Fruit fly (Drosophila melanogaster): ENCODE measurements around the gene CG42233.

dm6 chr3R:31765145-31765544, 39.9 kb downstream of the CG42233 start:
- TF ChIP-seq Hey (tag; optimal IDR thresholded peaks at IDR 0.05) (no peak), CG17328 (GFP tag; IDR thresholded peaks at IDR 0.05) (no peak), Mad (GFP tag; optimal IDR thresholded peaks at IDR 0.05) (no peak), Atf-2 (GFP tag; optimal IDR thresholded peaks at IDR 0.05) (no peak), Abd-B (GFP tag; optimal IDR thresholded peaks at IDR 0.05) (no peak)

Data from whole organism, embryonic.